Worm (Caenorhabditis elegans) whole organism, L2 larva: ENCODE data around the gene pak-1.
A peak's percentile ranks its signal among the peaks of the same experiment; 100 is the strongest.

Experiments
- C34F6.9 ChIP-seq: fragments of 150-350 bp; optimal IDR thresholded peaks from 2 replicates; lab custom pipeline; 2014; ENCODE audit warnings: missing biosample characterization, missing genetic modification characterization
- F13H6.1 ChIP-seq: sonication (generic microtip); optimal IDR thresholded peaks from 2 replicates; lab custom pipeline; 2016; ENCODE audit warnings: missing genetic modification characterization, missing compliant biosample characterization
- R02D3.7 ChIP-seq: fragments of 150-350 bp; optimal IDR thresholded peaks from 2 replicates; lab custom pipeline; 2014; ENCODE audit warnings: missing biosample characterization, missing genetic modification characterization
- Y55F3AM.14 ChIP-seq: fragments of 200-800 bp; sonication (Bioruptor generic); optimal IDR thresholded peaks from 2 replicates; lab custom pipeline; 2018; ENCODE audit warnings: mild to moderate bottlenecking, missing genetic modification characterization, missing compliant biosample characterization
- ZK546.5 ChIP-seq: sonication (generic microtip); optimal IDR thresholded peaks from 2 replicates; lab custom pipeline; 2017; ENCODE audit warnings: missing biosample characterization, missing genetic modification characterization
- alr-1 ChIP-seq: fragments of 150-350 bp; optimal IDR thresholded peaks from 2 replicates; lab custom pipeline; 2014; ENCODE audit warnings: missing biosample characterization, missing genetic modification characterization
- aly-2 ChIP-seq: fragments of 150-350 bp; optimal IDR thresholded peaks from 2 replicates; lab custom pipeline; 2014; ENCODE audit warnings: missing biosample characterization, missing genetic modification characterization
- blmp-1 ChIP-seq: sonication (generic microtip); optimal IDR thresholded peaks from 2 replicates; lab custom pipeline; 2017; ENCODE audit warnings: missing genetic modification characterization, mild to moderate bottlenecking, missing compliant biosample characterization, antibody characterized with exemption, moderate library complexity; ENCODE audit not compliant: insufficient read depth
- ceh-82 ChIP-seq: fragments of 150-350 bp; optimal IDR thresholded peaks from 2 replicates; lab custom pipeline; 2014; ENCODE audit warnings: missing biosample characterization, missing genetic modification characterization
- crh-2 ChIP-seq: sonication (generic microtip); optimal IDR thresholded peaks from 2 replicates; lab custom pipeline; 2017; ENCODE audit warnings: missing biosample characterization, missing genetic modification characterization
- dmd-4 ChIP-seq: sonication (generic microtip); optimal IDR thresholded peaks from 2 replicates; lab custom pipeline; 2017; ENCODE audit warnings: missing biosample characterization, missing genetic modification characterization
- egl-27 ChIP-seq: sonication (generic microtip); optimal IDR thresholded peaks from 3 replicates; lab custom pipeline; 2017; ENCODE audit warnings: missing biosample characterization, missing genetic modification reagents, missing genetic modification characterization
- elt-1 ChIP-seq: fragments of 150-350 bp; optimal IDR thresholded peaks from 2 replicates; lab custom pipeline; 2014; ENCODE audit warnings: missing biosample characterization, missing genetic modification characterization
- elt-3 ChIP-seq: sonication (generic microtip); optimal IDR thresholded peaks from 2 replicates; lab custom pipeline; 2017; ENCODE audit warnings: missing biosample characterization, missing genetic modification characterization
- fos-1 ChIP-seq: fragments of 150-350 bp; optimal IDR thresholded peaks from 2 replicates; lab custom pipeline; 2014; ENCODE audit warnings: missing biosample characterization, missing genetic modification characterization
- gmeb-1 ChIP-seq: fragments of 150-350 bp; optimal IDR thresholded peaks from 2 replicates; lab custom pipeline; 2014; ENCODE audit warnings: missing biosample characterization, missing genetic modification characterization
- lin-13 ChIP-seq: fragments of 150-350 bp; optimal IDR thresholded peaks from 2 replicates; lab custom pipeline; 2014; ENCODE audit warnings: missing biosample characterization, missing genetic modification reagents, missing genetic modification characterization
- lin-39 ChIP-seq: fragments of 150-350 bp; optimal IDR thresholded peaks from 2 replicates; lab custom pipeline; 2014; ENCODE audit warnings: missing biosample characterization, missing genetic modification reagents, missing genetic modification characterization
- lsy-2 ChIP-seq, 2 experiments: fragments of 150-350 bp in 1 of 2; sonication (generic microtip) in 1 of 2; optimal IDR thresholded peaks; 2 replicates each; lab custom pipeline; 2014 to 2017; ENCODE audit warnings: missing biosample characterization in 2 of 2, missing genetic modification characterization in 2 of 2
- mbf-1 ChIP-seq: sonication (generic microtip); optimal IDR thresholded peaks from 2 replicates; lab custom pipeline; 2017; ENCODE audit warnings: missing biosample characterization, missing genetic modification characterization
- mdl-1 ChIP-seq, 2 experiments: fragments of 150-350 bp in 1 of 2; sonication (generic microtip) in 1 of 2; optimal IDR thresholded peaks; 2 replicates each; lab custom pipeline; 2017; ENCODE audit warnings: missing biosample characterization in 2 of 2, missing genetic modification characterization in 2 of 2
- nhr-11 ChIP-seq: fragments of 150-350 bp; optimal IDR thresholded peaks from 2 replicates; lab custom pipeline; 2014; ENCODE audit warnings: missing biosample characterization, missing genetic modification characterization
- nhr-129 ChIP-seq: fragments of 150-350 bp; optimal IDR thresholded peaks from 2 replicates; lab custom pipeline; 2014; ENCODE audit warnings: missing biosample characterization, missing genetic modification characterization
- nhr-21 ChIP-seq: fragments of 150-350 bp; optimal IDR thresholded peaks from 2 replicates; lab custom pipeline; 2014; ENCODE audit warnings: missing biosample characterization, missing genetic modification characterization
- nhr-23 ChIP-seq: fragments of 150-350 bp; optimal IDR thresholded peaks from 2 replicates; lab custom pipeline; 2014; ENCODE audit warnings: missing biosample characterization, missing genetic modification reagents, missing genetic modification characterization
- nhr-237 ChIP-seq: fragments of 150-350 bp; optimal IDR thresholded peaks from 2 replicates; lab custom pipeline; 2014; ENCODE audit warnings: missing biosample characterization, missing genetic modification characterization
- nhr-25 ChIP-seq: fragments of 150-350 bp; sonication (generic microtip); optimal IDR thresholded peaks from 3 replicates; lab custom pipeline; 2014; ENCODE audit warnings: missing biosample characterization, missing genetic modification characterization
- nhr-6 ChIP-seq: fragments of 150-350 bp; optimal IDR thresholded peaks from 2 replicates; lab custom pipeline; 2014; ENCODE audit warnings: missing biosample characterization, missing genetic modification characterization
- sem-4 ChIP-seq: fragments of 150-350 bp; optimal IDR thresholded peaks from 2 replicates; lab custom pipeline; 2014; ENCODE audit warnings: missing biosample characterization, missing genetic modification reagents, missing genetic modification characterization
- skn-1 ChIP-seq: sonication (generic microtip); optimal IDR thresholded peaks from 2 replicates; lab custom pipeline; 2017; ENCODE audit warnings: missing biosample characterization, missing genetic modification characterization
- sma-3 ChIP-seq: sonication (generic microtip); optimal IDR thresholded peaks from 2 replicates; lab custom pipeline; 2016; ENCODE audit warnings: missing genetic modification reagents, missing genetic modification characterization, missing compliant biosample characterization
- sma-9 ChIP-seq, 2 experiments: fragments of 150-350 bp in 1 of 2; sonication (generic microtip) in 1 of 2; optimal IDR thresholded peaks; 2 replicates each; lab custom pipeline; 2014 to 2016; ENCODE audit warnings: missing genetic modification characterization in 2 of 2, mild to moderate bottlenecking in 1 of 2, missing biosample characterization in 1 of 2, missing compliant biosample characterization in 1 of 2, missing genetic modification reagents in 1 of 2, moderate library complexity in 1 of 2
- snpc-4 ChIP-seq: fragments of 150-350 bp; optimal IDR thresholded peaks from 2 replicates; lab custom pipeline; 2014; ENCODE audit warnings: missing biosample characterization, missing genetic modification characterization
- unc-55 ChIP-seq: fragments of 150-350 bp; sonication (generic microtip); optimal IDR thresholded peaks from 3 replicates; lab custom pipeline; 2014; ENCODE audit warnings: missing biosample characterization, missing genetic modification reagents, missing genetic modification characterization
- unc-62 ChIP-seq: fragments of 150-350 bp; optimal IDR thresholded peaks from 2 replicates; lab custom pipeline; 2014; ENCODE audit warnings: missing biosample characterization, missing genetic modification reagents, missing genetic modification characterization
- zag-1 ChIP-seq: fragments of 150-350 bp; optimal IDR thresholded peaks from 2 replicates; lab custom pipeline; 2014; ENCODE audit warnings: missing biosample characterization, missing genetic modification characterization
- ztf-1 ChIP-seq: fragments of 200-800 bp; sonication (Bioruptor generic); conservative IDR thresholded peaks from 2 replicates; pipeline ENCODE4 v1.3.6; 2022; ENCODE audit warnings: missing genetic modification characterization, missing compliant biosample characterization
- ztf-11 ChIP-seq: sonication (generic microtip); optimal IDR thresholded peaks from 2 replicates; lab custom pipeline; 2017; ENCODE audit warnings: missing biosample characterization, missing genetic modification characterization
- ztf-4 ChIP-seq: fragments of 150-350 bp; optimal IDR thresholded peaks from 2 replicates; lab custom pipeline; 2014; ENCODE audit warnings: missing biosample characterization, missing genetic modification characterization

Gene pak-1

ce11 chrX:6052744-6053143 is 4.3 kb upstream of the pak-1 start, which contains the start of gene C45B2.6:
TSS of gene C45B2.6 (plus strand) at chrX:6052879.
- TF ChIP-seq lin-13 (GFP tag; lab: Kevin White, UChicago) (no peak), aly-2 (tag; lab: Kevin White, UChicago) (no peak), nhr-6 (tag; lab: Kevin White, UChicago) (no peak), Y55F3AM.14 (no peak), elt-1 (tag; lab: Kevin White, UChicago) (no peak), snpc-4 (tag; lab: Kevin White, UChicago) (no peak), sem-4 (tag; lab: Kevin White, UChicago) (no peak), F13H6.1 (no peak), nhr-129 (tag; lab: Kevin White, UChicago) (peak; percentile 29), skn-1 (no peak), mbf-1 (no peak), ceh-82 (no peak), ztf-1 (GFP tag; lab: Robert Waterston, UW) (no peak), nhr-21 (tag; lab: Kevin White, UChicago) (no peak), alr-1 (tag; lab: Kevin White, UChicago) (no peak), blmp-1 (tag; lab: Kevin White, UChicago) (no peak), unc-55 (GFP tag; lab: Kevin White, UChicago) (peak; percentile 21), sma-3 (no peak), crh-2 (no peak), elt-3 (tag; lab: Kevin White, UChicago) (no peak), lin-39 (tag; lab: Kevin White, UChicago) (no peak), gmeb-1 (tag; lab: Kevin White, UChicago) (peak; percentile 31), unc-62 (no peak), sma-9 (GFP tag; optimal IDR thresholded peaks at IDR 0.05; lab: Kevin White, UChicago) (peak; percentile 34), sma-9 (tag; optimal IDR thresholded peaks at IDR 0.05; lab: Kevin White, UChicago) (no peak), ztf-11 (no peak), lsy-2 (tag; optimal IDR thresholded peaks at IDR 0.05; lab: Kevin White, UChicago) (peak in 1 of 2 experiments; percentile 19), zag-1 (tag; lab: Kevin White, UChicago) (no peak), nhr-23 (tag; lab: Kevin White, UChicago) (no peak)

ce11 chrX:6050849-6051248 is 2.4 kb upstream of the pak-1 start:
- TF ChIP-seq sma-3: peak; percentile 38
- TF ChIP-seq blmp-1 (tag; lab: Kevin White, UChicago): peak; percentile 60
- no peak for TF ChIP-seq nhr-21 (tag; lab: Kevin White, UChicago)
- no peak for TF ChIP-seq mdl-1 (tag; optimal IDR thresholded peaks at IDR 0.05; lab: Kevin White, UChicago)
- peak; percentile 22 for TF ChIP-seq nhr-25 (tag; lab: Kevin White, UChicago)
- TF ChIP-seq sma-9 (GFP tag; optimal IDR thresholded peaks at IDR 0.05; lab: Kevin White, UChicago): peak; percentile 47
- no peak for TF ChIP-seq sma-9 (tag; optimal IDR thresholded peaks at IDR 0.05; lab: Kevin White, UChicago)

- TF ChIP-seq nhr-129 (tag; lab: Kevin White, UChicago) (peak; percentile 45), fos-1 (peak; percentile 56), R02D3.7 (tag; lab: Kevin White, UChicago) (no peak), C34F6.9 (no peak), sem-4 (tag; lab: Kevin White, UChicago) (no peak), ZK546.5 (tag; lab: Kevin White, UChicago) (no peak), lsy-2 (tag; optimal IDR thresholded peaks at IDR 0.05; lab: Kevin White, UChicago) (peak in 1 of 2 experiments; percentile 20), elt-1 (tag; lab: Kevin White, UChicago) (no peak), egl-27 (tag; lab: Kevin White, UChicago) (no peak), gmeb-1 (tag; lab: Kevin White, UChicago) (no peak), nhr-21 (tag; lab: Kevin White, UChicago) (peak; percentile 37), nhr-11 (tag; lab: Kevin White, UChicago) (no peak), Y55F3AM.14 (no peak), mdl-1 (tag; optimal IDR thresholded peaks at IDR 0.05; lab: Kevin White, UChicago) (no peak), nhr-25 (tag; lab: Kevin White, UChicago) (no peak), blmp-1 (tag; lab: Kevin White, UChicago) (no peak), sma-3 (peak; percentile 38), F13H6.1 (no peak), nhr-237 (tag; lab: Kevin White, UChicago) (no peak), ceh-82 (no peak), mbf-1 (no peak), dmd-4 (tag; lab: Kevin White, UChicago) (no peak), snpc-4 (tag; lab: Kevin White, UChicago) (no peak), skn-1 (no peak), ztf-4 (tag; lab: Kevin White, UChicago) (no peak)
Measured at ce11 chrX:6050078-6050477, 1.7 kb upstream of the pak-1 start.
